Fruit fly (Drosophila melanogaster): ENCODE data around the gene rho-5.

Gene rho-5

DNA sequence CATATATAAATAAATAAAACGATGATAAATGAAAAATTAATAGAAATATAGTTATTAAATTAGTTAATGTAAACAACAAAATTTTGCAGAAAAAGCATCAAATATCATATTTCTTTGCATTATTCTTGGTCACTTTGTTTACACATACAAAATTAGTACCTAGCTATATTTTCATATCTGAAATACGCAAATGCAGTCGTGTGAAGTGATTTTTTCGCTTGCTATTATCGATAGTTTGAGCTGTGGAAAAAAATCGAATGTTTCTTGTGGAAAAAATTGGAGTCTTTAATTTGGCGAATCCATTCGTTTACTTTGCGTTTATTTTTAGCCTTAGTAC lies 22.8 kb upstream of the rho-5 start, which contains the start of gene Cnot4:
Cnot4 (plus strand) TSS at position 229 of the 337 bp plus-strand sequence.
- TF ChIP-seq woc (GFP tag; optimal IDR thresholded peaks at IDR 0.05) (peak; percentile 13), Myc (optimal IDR thresholded peaks at IDR 0.05) (peak; percentile 53), GATAd (GFP tag; optimal IDR thresholded peaks at IDR 0.05) (no peak)

DNA sequence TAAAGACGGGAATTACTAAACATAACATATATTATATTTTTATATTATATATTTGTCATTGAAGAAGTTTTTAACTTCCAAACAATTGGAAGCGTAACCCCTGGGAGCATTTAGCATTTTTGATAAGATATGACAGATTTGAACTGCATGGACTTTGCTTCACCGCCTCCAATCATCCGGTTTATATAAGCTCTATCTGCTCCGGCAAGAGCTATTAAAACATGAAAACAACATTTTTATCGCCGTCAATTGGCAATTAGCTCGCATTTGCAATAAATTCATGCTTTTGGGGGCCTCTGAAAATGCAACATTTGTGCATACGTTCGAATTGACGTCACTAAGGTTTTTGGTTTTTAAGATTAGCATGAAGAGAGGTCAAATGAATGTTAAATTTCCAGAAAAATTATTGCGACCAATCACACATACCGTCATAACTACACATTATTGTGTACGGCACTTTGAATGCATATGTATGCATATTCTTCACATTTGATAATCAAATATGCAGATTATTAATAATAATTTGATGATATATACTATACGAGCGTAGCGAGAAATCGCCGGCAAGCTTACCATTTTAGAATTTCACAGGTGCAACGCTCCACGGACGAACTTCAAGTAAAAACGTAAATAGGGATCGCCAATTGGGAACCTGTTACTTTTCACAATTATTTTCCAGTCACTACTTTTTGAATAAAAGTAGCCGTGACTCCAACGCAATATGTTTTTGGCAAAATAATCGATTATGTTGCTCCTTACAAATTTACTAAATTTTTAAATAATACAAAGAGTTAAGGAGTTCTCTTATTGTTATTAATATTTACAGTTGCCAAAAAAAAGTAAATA lies 22.2 kb upstream of the rho-5 start, which contains the start of gene Mdh1:
Mdh1 (minus strand) TSS at position 691 of the 846 bp plus-strand sequence.
- peak; percentile 52 for TF ChIP-seq brk (GFP tag; optimal IDR thresholded peaks at IDR 0.05)
- no peak for TF ChIP-seq Myc (optimal IDR thresholded peaks at IDR 0.05)
- TF ChIP-seq br (GFP tag; optimal IDR thresholded peaks at IDR 0.05), result no peak
- TF ChIP-seq Hnf4 (GFP tag; optimal IDR thresholded peaks at IDR 0.05), result peak; percentile 10
- TF ChIP-seq rgr (GFP tag; optimal IDR thresholded peaks at IDR 0.05), result peak; percentile 13
- peak; percentile 37 for TF ChIP-seq sage (GFP tag; optimal IDR thresholded peaks at IDR 0.05)
- peak; percentile 6 for TF ChIP-seq woc (GFP tag; optimal IDR thresholded peaks at IDR 0.05)
- TF ChIP-seq dl (GFP tag; optimal IDR thresholded peaks at IDR 0.05; ENCODE audit: insufficient read depth in 1 of 2, partially characterized antibody in 2 of 2), result peak in 1 of 2 experiments; percentile 11
- TF ChIP-seq OdsH (GFP tag; optimal IDR thresholded peaks at IDR 0.05), result peak; percentile 14

DNA sequence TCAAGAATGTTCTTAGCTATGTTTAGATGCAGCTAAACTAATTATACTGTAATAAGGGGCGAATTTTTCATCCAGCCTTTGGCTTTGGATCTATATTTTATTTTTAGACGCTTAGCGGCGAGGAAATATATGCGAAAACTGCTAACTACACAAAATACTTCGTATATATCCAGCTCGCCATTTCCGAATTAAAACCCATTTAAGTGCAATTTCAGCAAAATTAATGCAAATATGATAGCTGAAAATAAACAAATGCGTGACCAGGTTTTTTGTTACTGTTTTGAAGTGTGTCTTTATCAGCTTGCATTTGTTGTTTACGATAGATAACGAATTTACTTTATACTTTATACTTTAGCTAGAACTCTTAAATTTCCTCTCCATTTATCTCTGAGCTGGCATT lies 21.3 kb upstream of the rho-5 start:
- no peak for TF ChIP-seq Hnf4 (GFP tag; optimal IDR thresholded peaks at IDR 0.05)
- TF ChIP-seq dsf (GFP tag; optimal IDR thresholded peaks at IDR 0.05; ENCODE audit: borderline replicate concordance), result no peak
- TF ChIP-seq Sp1 (GFP tag; optimal IDR thresholded peaks at IDR 0.05), result no peak
- no peak for TF ChIP-seq h (GFP tag; optimal IDR thresholded peaks at IDR 0.05)
- no peak for TF ChIP-seq CG9705 (GFP tag; optimal IDR thresholded peaks at IDR 0.05)
- no peak for TF ChIP-seq Jra (GFP tag; optimal IDR thresholded peaks at IDR 0.05)
- no peak for TF ChIP-seq jim (GFP tag; optimal IDR thresholded peaks at IDR 0.05)
- TF ChIP-seq tai (GFP tag; optimal IDR thresholded peaks at IDR 0.05), result peak; percentile 31

DNA sequence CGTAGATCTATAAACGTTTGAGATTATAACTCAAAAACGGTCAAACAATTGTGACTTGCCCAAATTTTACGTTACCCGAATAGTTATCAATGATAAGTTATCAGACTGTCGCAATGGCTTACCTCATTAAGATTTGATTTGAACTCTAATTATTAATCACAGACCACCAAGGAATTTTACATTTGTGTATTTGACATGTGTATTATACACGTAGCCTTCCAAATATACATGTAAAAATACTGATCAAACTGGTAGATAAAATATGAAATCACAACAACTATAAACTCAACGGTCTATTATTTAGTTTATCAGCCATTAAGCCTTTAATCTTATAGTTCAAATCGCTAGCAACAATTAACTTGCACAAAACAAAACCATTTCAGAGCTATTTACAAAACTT lies 19.8 kb upstream of the rho-5 start:
- TF ChIP-seq Myc (optimal IDR thresholded peaks at IDR 0.05) (no peak), pan (optimal IDR thresholded peaks at IDR 0.05) (no peak), sv (GFP tag; optimal IDR thresholded peaks at IDR 0.05) (no peak), Jra (GFP tag; optimal IDR thresholded peaks at IDR 0.05) (no peak), dsf (GFP tag; optimal IDR thresholded peaks at IDR 0.05; ENCODE audit: borderline replicate concordance) (no peak), h (GFP tag; optimal IDR thresholded peaks at IDR 0.05) (no peak), Hnf4 (GFP tag; optimal IDR thresholded peaks at IDR 0.05) (no peak), foxo (GFP tag; optimal IDR thresholded peaks at IDR 0.05) (no peak), fru (GFP tag; optimal IDR thresholded peaks at IDR 0.05) (no peak), Abd-B (GFP tag; optimal IDR thresholded peaks at IDR 0.05) (no peak), CrebA (GFP tag; optimal IDR thresholded peaks at IDR 0.05; ENCODE audit: borderline replicate concordance) (no peak), CG9705 (GFP tag; optimal IDR thresholded peaks at IDR 0.05) (no peak)

DNA sequence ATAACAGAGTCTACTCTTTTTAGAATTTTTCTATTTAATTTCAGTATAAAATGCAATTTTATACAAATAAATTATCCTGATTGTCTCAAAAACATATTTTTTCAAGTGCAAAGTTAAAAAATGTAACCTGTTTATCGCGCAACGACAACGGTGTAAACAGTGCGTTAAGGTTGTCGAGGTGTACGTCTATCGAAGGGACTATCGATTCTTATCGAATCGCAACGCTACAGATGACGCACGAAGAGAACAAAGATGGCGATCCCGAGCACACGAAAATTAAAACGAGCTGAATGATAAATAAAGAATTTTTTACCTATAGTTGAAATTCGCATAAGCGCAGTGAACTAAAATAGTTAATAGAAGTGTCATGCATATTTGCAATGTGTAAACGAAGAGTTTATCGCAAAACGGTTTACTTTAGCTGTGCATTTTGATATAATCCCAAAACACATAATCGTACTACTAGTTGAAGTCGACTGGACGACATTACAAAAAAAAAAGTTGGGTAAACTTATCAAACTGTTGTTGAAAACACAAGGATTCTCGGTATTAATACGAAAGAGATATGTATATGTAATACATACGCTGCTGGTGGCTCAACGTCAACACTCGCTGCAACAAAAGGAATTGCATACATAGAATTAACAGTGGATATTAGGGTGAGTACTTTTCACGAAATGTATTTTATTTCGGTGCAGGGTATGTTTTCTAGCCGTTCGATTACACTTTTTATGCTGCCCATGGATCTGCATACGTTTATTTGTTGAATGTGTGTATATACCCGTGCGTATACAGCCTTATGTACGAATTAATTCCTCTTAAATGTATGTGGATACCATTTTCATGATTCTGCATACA lies 14.4 kb upstream of the rho-5 start, which contains the start of gene da:
da (plus strand) TSS at position 237 of the 858 bp plus-strand sequence.
- TF ChIP-seq Rel (GFP tag; optimal IDR thresholded peaks at IDR 0.05), result no peak
- peak; percentile 39 for TF ChIP-seq Rel (tag; optimal IDR thresholded peaks at IDR 0.05)
- TF ChIP-seq Hnf4 (GFP tag; optimal IDR thresholded peaks at IDR 0.05), result peak; percentile 52
- TF ChIP-seq sage (GFP tag; optimal IDR thresholded peaks at IDR 0.05), result peak; percentile 31
- peak; percentile 94 for TF ChIP-seq N (GFP tag; optimal IDR thresholded peaks at IDR 0.05)
- TF ChIP-seq Hr78 (GFP tag; optimal IDR thresholded peaks at IDR 0.05), result no peak
- TF ChIP-seq jim (GFP tag; optimal IDR thresholded peaks at IDR 0.05), result no peak
- TF ChIP-seq CrebA (GFP tag; optimal IDR thresholded peaks at IDR 0.05; ENCODE audit: borderline replicate concordance), result no peak
- no peak for TF ChIP-seq dl (GFP tag; optimal IDR thresholded peaks at IDR 0.05; ENCODE audit: insufficient read depth in 1 of 2, partially characterized antibody in 2 of 2)
- TF ChIP-seq Jra (GFP tag; optimal IDR thresholded peaks at IDR 0.05), result peak; percentile 56
- no peak for TF ChIP-seq pan (optimal IDR thresholded peaks at IDR 0.05)
- TF ChIP-seq woc (GFP tag; optimal IDR thresholded peaks at IDR 0.05), result peak; percentile 64
- no peak for TF ChIP-seq Dif (GFP tag; optimal IDR thresholded peaks at IDR 0.05; ENCODE audit: partially characterized antibody)
- no peak for TF ChIP-seq GATAd (GFP tag; optimal IDR thresholded peaks at IDR 0.05)
- TF ChIP-seq br (GFP tag; optimal IDR thresholded peaks at IDR 0.05), result no peak
- TF ChIP-seq Hr83 (GFP tag; optimal IDR thresholded peaks at IDR 0.05; ENCODE audit: poor library complexity, severe bottlenecking), result no peak
- TF ChIP-seq foxo (GFP tag; optimal IDR thresholded peaks at IDR 0.05), result peak in 1 of 2 experiments; percentile 24
- no peak for TF ChIP-seq Myc (optimal IDR thresholded peaks at IDR 0.05)
- TF ChIP-seq h (GFP tag; optimal IDR thresholded peaks at IDR 0.05), result peak; percentile 56
- no peak for TF ChIP-seq Abd-B (GFP tag; optimal IDR thresholded peaks at IDR 0.05)
- peak; percentile 55 for TF ChIP-seq rgr (GFP tag; optimal IDR thresholded peaks at IDR 0.05)
- TF ChIP-seq dmrt93B (GFP tag; optimal IDR thresholded peaks at IDR 0.05), result no peak
- peak; percentile 8 for TF ChIP-seq psq (GFP tag; optimal IDR thresholded peaks at IDR 0.05)
- TF ChIP-seq Sp1 (GFP tag; optimal IDR thresholded peaks at IDR 0.05), result peak; percentile 47
- TF ChIP-seq tai (GFP tag; optimal IDR thresholded peaks at IDR 0.05), result no peak
- TF ChIP-seq sv (GFP tag; optimal IDR thresholded peaks at IDR 0.05), result peak; percentile 15
- no peak for TF ChIP-seq Mio (GFP tag; optimal IDR thresholded peaks at IDR 0.05)
- TF ChIP-seq Dfd (GFP tag; optimal IDR thresholded peaks at IDR 0.05), result no peak
- no peak for TF ChIP-seq Vsx2 (GFP tag; optimal IDR thresholded peaks at IDR 0.05; ENCODE audit: partially characterized antibody)
- peak; percentile 61 for TF ChIP-seq HLH106 (tag; optimal IDR thresholded peaks at IDR 0.05)
